Worm (Caenorhabditis elegans) whole organism, dauer: ENCODE results near the gene H38K22.9.

Experiments
- unc-62 ChIP-seq: sonication (generic microtip); optimal IDR thresholded peaks from 2 replicates; lab custom pipeline; 2017; ENCODE audit warnings: missing biosample characterization, missing genetic modification reagents, missing genetic modification characterization

The H38K22.9 gene

DNA sequence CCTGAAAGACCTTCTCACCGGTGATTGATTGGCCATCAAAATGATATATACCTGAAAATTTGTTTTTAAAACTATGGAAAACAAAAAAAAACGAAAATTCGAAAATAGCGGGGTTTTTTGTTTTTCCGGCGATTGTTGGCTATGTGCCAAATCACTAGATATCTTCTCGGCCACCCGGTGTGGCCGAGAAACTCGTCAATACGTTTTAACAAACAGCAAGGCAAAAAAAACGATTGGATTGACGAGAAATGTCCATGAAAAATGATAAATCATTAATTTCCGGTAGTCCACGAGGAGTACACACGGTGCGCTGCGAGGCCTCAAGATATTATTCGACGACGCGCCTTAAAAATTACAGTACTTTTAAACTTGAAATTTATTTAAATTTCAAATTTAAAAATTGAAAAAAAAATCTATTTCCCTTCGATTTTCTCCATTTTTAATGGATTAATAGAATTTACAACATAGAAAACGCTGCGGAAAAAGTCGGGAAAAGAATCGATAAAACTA lies 22.9 kb upstream of the H38K22.9 start, which contains the start of gene R10E4.11:
R10E4.11 (minus strand) TSS at position 51 of the 510 bp plus-strand sequence.
- TF ChIP-seq unc-62 (GFP tag; lab: Kevin White, UChicago), result no peak

- no peak for TF ChIP-seq unc-62 (GFP tag; lab: Kevin White, UChicago)
These were observed 21.7 kb upstream of the H38K22.9 start, which contains the start of gene R10E4.9 for ce11 chrIII:4302293-4302692. R10E4.9 (minus strand) TSS chrIII:4302393.

- TF ChIP-seq unc-62 (GFP tag; lab: Kevin White, UChicago), result no peak
These were observed 21.2 kb upstream of the H38K22.9 start for ce11 chrIII:4302780-4303179.

DNA sequence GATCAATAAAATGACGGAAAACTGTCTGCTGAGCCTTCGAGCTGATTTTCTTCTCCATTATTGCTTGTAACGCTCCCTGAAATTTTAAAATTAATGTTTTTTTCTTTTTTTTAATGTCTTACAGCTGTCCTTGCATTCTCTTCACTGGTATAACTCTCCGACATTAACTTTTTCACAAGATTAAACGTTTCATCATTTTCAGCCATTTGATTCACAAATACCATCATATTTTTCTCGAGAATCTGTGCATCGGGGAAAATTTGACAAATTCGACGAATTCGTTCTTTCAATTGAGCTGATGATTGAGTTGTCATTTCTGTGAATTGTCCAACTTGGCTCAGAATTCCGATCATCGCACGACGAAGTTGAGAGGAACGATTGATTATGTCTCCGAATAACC lies 14.7 kb upstream of the H38K22.9 start:
- no peak for TF ChIP-seq unc-62 (GFP tag; lab: Kevin White, UChicago)

DNA sequence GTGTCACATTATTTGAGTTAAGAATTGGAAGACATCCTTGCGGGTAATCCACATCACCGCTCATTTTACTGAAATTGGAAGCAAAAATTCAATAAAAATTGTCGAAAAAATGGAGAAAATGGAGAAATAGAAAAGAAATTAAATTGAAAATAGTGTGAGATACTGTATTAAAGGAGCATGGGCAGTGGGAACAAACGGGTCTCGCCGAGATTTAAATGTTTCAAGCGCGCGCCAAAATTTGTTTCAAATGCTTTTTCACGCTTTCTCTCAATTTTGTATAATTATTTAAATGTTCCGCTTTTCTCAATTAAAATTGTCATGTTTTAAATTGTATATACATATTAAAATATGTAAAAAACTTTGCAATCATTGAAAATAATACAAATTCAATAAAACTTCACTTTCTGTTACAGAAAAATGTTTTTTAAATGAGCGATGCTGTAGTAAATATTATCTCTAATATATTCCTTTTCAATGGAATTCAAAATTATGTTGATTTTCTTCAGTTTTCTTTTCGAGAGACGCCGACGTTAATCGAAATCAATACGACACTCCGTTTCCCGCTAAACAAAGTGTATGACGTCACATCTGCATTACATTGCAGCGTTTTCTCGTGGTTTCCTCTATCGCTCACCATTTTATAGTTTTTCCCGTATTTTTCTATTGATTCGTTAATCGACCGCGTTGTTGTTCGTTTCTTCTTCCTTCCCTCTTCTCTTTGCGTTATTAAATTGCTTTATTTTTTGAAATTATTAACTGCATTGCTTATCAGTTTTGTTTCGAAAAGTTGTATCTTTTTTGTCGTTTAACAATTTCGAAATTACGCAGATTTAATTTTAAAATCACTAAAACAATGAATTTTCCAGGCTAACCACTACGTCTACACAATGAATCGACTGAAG lies 10.6 kb upstream of the H38K22.9 start, which contains the start of the genes evl-14 and dcn-1:
evl-14 (minus strand) TSS at position 68 of the 902 bp plus-strand sequence.
dcn-1 (plus strand) TSS at position 852 of the 902 bp plus-strand sequence.
- no peak for TF ChIP-seq unc-62 (GFP tag; lab: Kevin White, UChicago)

DNA sequence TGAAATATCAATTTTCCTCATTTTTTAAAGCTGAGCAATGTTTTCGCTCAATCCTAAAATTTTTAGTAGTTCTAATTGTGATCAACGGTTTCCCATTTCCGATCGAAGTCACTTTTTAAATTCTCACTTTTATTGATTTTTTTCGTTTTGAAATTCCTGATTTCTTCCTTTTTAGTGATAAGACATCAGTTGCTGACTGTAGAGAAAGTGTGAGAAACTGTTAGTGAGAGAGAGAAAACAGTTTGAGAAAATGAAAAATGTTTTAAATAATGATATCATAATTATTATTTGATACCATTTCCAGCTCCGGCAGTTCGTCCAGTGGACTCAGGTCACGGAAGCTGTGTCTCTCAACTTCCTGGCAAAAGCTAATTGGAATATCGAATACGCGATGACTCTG lies 9.5 kb upstream of the H38K22.9 start:
- no peak for TF ChIP-seq unc-62 (GFP tag; lab: Kevin White, UChicago)

- TF ChIP-seq unc-62 (GFP tag; lab: Kevin White, UChicago), result no peak
These were observed 6.8 kb upstream of the H38K22.9 start, which contains the start of gene tag-131 for ce11 chrIII:4317065-4317752. tag-131 (plus strand) TSS chrIII:4317702.

ce11 chrIII:4320113-4320512 lies 3.8 kb upstream of the H38K22.9 start, which contains the start of gene H38K22.6:
H38K22.6 (plus strand) TSS chrIII:4320413.
- TF ChIP-seq unc-62 (GFP tag; lab: Kevin White, UChicago), result no peak

ce11 chrIII:4321399-4321798 lies 2.6 kb upstream of the H38K22.9 start, which contains the start of gene H38K22.7:
H38K22.7 (plus strand) TSS chrIII:4321699.
- no peak for TF ChIP-seq unc-62 (GFP tag; lab: Kevin White, UChicago)

DNA sequence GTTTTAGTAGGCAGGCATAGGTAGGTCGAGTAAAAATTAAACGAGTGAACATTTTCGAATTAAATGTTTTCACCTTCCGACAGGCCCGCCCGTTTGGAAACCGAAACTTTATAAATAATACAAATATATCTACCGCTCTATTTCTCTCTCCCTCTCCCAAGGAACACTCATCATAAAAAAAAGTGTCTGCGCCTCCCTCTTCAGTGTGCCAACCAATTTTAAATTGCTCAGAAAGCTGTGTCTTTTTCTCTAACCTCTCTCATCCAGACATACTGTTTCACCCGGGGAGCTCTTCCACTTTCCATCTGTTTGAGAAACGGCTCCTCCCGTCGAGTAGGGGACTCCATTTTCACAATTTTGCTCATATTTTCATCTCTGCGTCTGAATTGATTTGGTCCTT lies 839 bp upstream of the H38K22.9 start:
- no peak for TF ChIP-seq unc-62 (GFP tag; lab: Kevin White, UChicago)

DNA sequence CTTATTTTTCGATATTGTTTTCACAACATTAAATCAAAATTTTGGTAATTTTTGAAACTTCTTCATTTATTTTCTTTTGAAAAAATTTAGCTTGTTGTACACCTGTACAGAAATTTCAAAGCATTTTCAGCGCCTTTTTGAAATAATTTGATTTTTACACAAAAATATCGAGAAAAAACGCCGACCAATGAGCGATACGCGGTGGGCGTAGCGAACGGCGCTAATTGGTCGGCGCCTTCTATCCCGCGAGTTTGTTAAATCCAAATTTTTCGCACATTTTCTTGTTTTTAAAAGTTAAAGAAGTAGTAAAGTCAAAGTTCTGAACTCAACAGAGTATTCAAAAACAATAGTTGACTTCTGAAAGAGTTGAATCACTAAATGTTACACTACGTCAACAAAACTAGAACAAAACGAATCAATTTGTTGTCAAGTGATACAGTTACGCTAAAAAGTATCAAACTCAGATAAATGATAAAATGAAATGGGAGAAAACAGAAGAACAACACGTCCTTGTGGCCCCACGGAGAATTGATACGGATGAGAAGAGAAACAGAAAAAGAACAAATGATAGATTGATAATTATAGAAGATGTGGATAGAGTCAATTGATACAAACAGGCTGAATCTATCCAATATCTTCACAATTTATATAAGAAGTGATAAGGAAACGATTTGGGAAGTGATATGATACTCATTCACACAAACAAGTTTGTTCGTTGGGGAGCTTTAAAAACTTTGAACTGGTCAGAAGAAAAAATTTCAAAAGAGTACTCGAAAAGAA lies 4.4 kb downstream of the H38K22.9 start:
- TF ChIP-seq unc-62 (GFP tag; lab: Kevin White, UChicago), result no peak

ce11 chrIII:4330984-4331383 lies 7.0 kb downstream of the H38K22.9 start, which contains the start of gene gly-6:
gly-6 (minus strand) TSS chrIII:4331228.
- TF ChIP-seq unc-62 (GFP tag; lab: Kevin White, UChicago), result no peak

ce11 chrIII:4332543-4333042 lies 8.6 kb downstream of the H38K22.9 start, which contains the start of gene cdk-12:
cdk-12 (plus strand) TSS chrIII:4332992.
- TF ChIP-seq unc-62 (GFP tag; lab: Kevin White, UChicago), result no peak

DNA sequence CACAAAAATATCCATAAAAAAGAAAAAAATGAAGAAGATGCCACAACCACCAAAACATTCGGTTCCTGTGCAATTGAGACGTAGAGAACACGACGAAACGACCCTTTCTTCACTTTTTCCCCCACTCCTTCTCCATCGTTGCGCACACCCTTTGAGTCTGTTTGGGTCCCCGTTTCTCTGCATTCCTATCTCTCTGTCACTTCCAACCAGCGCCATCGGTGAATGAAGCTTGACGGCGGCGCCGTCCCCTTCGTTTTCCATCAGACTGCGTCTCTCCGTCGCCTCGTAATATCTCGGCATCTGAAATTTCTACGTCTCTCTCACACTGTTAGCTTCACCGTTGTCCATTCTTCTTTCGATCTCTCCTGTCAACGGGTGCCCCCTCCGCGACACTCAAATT lies 11.7 kb downstream of the H38K22.9 start:
- no peak for TF ChIP-seq unc-62 (GFP tag; lab: Kevin White, UChicago)

DNA sequence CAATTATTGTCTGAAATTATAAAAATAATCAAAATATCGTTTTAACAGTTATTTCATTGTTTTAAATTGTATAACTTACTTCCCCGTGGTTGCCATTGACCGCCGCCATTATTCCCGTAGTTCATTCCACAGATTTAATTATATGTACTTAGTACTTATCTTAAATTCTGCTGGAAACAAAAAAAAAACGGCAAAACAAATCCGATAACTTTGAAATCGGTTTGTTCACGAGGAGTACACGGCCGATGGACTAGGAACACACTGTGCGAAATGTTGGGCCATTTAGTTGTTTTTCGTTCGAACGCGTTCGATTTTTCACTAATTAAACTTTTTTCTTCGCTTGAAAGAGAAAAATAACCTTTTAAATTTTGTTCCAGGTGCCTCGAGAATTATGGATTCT lies 19.1 kb downstream of the H38K22.9 start, which contains the start of the genes B0285.3 and lcmt-1:
B0285.3 (minus strand) TSS at position 267 of the 400 bp plus-strand sequence.
lcmt-1 (plus strand) TSS at position 377 of the 400 bp plus-strand sequence.
- TF ChIP-seq unc-62 (GFP tag; lab: Kevin White, UChicago), result no peak
